Worm (Caenorhabditis elegans): Measurements from ENCODE around the gene ZC449.8.

DNA sequence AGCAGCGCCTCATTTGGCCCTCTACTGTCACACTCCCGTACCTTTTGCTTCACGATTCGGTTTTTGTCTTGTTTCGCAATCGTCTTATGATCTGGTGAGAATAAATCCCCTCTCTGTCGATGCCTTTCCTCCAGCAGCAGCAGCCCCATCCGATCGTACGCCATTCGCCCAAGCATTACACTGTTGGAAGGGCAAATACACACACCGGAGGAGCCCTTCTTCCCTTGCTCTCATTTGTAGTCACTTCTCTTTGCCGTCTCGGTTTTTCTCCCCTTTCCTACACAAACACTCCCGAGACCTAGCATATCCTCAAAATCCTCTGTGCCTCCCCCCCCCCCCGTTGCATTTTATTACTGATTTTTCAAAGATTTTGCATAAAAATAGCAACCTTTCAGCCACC is 17.0 kb upstream of the ZC449.8 start, which contains the start of gene set-30:
- no peak for TF ChIP-seq flt-1 (GFP tag; IDR thresholded peaks at IDR 0.05)
- TF ChIP-seq ztf-29 (GFP tag; IDR thresholded peaks at IDR 0.05): no peak
- no peak for TF ChIP-seq med-1 (GFP tag; optimal IDR thresholded peaks at IDR 0.05; ENCODE audit: insufficient read depth)
- TF ChIP-seq cog-1 (tag; optimal IDR thresholded peaks at IDR 0.05): no peak
- no peak for TF ChIP-seq ref-1 (GFP tag; conservative IDR thresholded peaks at IDR 0.05)
- TF ChIP-seq tab-1 (GFP tag; IDR thresholded peaks at IDR 0.05): 0 out of 2 replicates have a peak, but pooled peaks have one; percentile 11
- TF ChIP-seq T22C8.4 (GFP tag; IDR thresholded peaks at IDR 0.05): no peak
- no peak for TF ChIP-seq klf-2 (GFP tag; conservative IDR thresholded peaks at IDR 0.05)
- 0 out of 2 replicates have a peak, but pooled peaks have one; percentile 28 for TF ChIP-seq ztf-23 (GFP tag; IDR thresholded peaks at IDR 0.05)
